Worm (Caenorhabditis elegans) whole organism, midembryonic: Measurements from ENCODE around the gene C32D5.14.

ENCODE experiments used
- T22C8.4 ChIP-seq: fragments of 200-800 bp; sonication (Bioruptor generic); IDR thresholded peaks from 2 replicates; pipeline ENCODE4 v1.3.6; 2022; ENCODE audit warnings: missing genetic modification characterization, missing compliant biosample characterization
- cog-1 ChIP-seq: sonication (generic microtip); optimal IDR thresholded peaks from 2 replicates; lab custom pipeline; 2016; ENCODE audit warnings: missing genetic modification characterization, missing compliant biosample characterization
- flt-1 ChIP-seq: fragments of 200-800 bp; sonication (Bioruptor generic); IDR thresholded peaks from 2 replicates; pipeline ENCODE4 v1.3.6; 2022; ENCODE audit warnings: missing genetic modification characterization, missing compliant biosample characterization
- klf-2 ChIP-seq: fragments of 200-800 bp; sonication (Bioruptor generic); conservative IDR thresholded peaks from 2 replicates; pipeline ENCODE4 v1.3.6; 2022; ENCODE audit warnings: missing genetic modification reagents, missing genetic modification characterization, missing compliant biosample characterization
- med-1 ChIP-seq: sonication (generic microtip); optimal IDR thresholded peaks from 2 replicates; lab custom pipeline; 2017; ENCODE audit warnings: missing genetic modification characterization, mild to moderate bottlenecking, missing compliant biosample characterization, antibody characterized with exemption, missing genetic modification reagents; ENCODE audit not compliant: insufficient read depth
- ref-1 ChIP-seq: fragments of 200-800 bp; sonication (Bioruptor generic); conservative IDR thresholded peaks from 2 replicates; pipeline ENCODE4 v1.3.6; 2022; ENCODE audit warnings: missing genetic modification reagents, missing genetic modification characterization, missing compliant biosample characterization
- tab-1 ChIP-seq: fragments of 200-800 bp; sonication (Bioruptor generic); IDR thresholded peaks from 2 replicates; pipeline ENCODE4 v1.3.6; 2022; ENCODE audit warnings: missing genetic modification characterization, missing compliant biosample characterization
- ztf-23 ChIP-seq: fragments of 200-800 bp; sonication (Bioruptor generic); IDR thresholded peaks from 2 replicates; pipeline ENCODE4 v1.3.6; 2022; ENCODE audit warnings: missing genetic modification reagents, missing genetic modification characterization, missing compliant biosample characterization
- ztf-29 ChIP-seq: fragments of 200-800 bp; sonication (Bioruptor generic); IDR thresholded peaks from 2 replicates; pipeline ENCODE4 v1.3.6; 2022; ENCODE audit warnings: missing genetic modification reagents, missing genetic modification characterization, missing compliant biosample characterization

Gene C32D5.14

DNA sequence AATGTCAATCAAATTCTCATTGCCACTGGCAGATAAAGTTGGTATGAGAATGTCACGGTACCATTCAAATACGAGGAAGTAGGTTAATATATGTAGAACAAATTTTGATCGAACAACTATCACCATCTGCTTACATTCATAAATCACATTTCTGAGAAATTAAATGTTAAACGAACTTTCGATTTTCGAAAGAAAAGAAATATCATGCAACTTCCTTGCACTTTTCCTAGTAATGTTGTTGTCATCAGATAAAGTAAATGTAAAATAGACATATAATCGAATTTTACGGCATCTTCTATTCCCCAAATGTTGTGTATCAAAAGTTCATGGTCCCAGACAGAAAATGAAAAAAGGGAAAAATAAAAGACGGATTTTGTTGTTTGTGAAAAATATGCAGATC, 23.8 kb upstream of the C32D5.14 start:
- TF ChIP-seq ref-1 (GFP tag; lab: Robert Waterston, UW) (no peak), T22C8.4 (GFP tag; lab: Robert Waterston, UW) (no peak)

DNA sequence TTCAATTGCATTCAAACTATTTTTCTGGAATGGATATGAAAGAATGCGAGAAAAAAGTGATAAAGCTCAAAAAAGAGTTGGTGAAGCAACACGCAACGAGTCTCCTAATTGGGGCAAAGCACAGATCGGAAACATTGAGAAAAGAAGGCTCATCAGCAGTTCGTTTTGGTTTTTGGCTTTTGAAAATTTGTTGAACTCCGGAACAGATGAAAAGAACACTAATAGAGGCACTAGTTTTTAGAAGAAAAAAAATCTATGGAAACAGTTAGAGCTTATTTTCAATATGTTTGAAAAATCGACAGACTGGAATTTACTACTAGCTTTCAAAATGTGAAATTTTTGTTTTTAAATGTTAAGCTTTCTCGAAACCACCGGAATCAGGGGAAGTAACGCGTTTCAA, 23.4 kb upstream of the C32D5.14 start:
- TF ChIP-seq ztf-23 (GFP tag; lab: Robert Waterston, UW) = no peak
- no peak for TF ChIP-seq ztf-29 (GFP tag; lab: Robert Waterston, UW)

DNA sequence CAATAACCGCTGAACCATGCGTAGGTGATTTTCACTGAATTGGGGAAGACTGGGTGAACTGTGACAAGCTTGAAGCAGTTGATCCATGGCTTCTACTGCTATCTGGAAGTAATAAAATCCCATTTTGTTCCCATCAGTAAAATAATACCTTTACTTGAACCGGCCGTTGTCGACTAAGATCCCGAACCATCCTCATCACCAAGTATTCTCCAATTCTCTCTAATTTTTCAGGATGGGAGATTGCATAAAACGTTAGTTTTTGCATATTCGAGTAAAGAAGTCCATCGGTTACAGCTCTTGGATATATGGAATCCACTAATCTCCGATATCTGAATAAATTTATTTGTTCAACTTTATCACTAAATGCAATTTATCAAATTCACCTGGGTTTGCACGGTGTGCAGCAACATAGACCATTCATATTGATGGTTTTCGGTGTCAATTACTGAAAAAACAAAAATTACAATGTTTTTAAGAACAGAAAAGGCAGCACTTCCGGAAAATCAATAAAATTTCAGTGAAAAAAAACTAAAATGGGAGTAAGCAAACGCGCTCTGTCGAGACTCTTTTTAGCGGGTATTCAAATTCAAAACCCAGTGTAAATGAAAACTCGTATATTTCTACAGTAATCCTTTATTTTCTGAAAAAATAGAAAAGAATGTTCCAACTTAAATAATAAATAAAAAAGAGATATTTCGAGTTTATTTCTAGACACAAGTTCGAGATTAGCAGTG, 14.5 kb upstream of the C32D5.14 start, which contains the start of gene efr-3:
Gene efr-3, minus strand, starts transcription at position 505 of the 734 bp plus-strand sequence.
- no peak for TF ChIP-seq med-1 (GFP tag; lab: Kevin White, UChicago)
- TF ChIP-seq klf-2 (GFP tag; lab: Robert Waterston, UW) = no peak
- TF ChIP-seq tab-1 (GFP tag; lab: Robert Waterston, UW) = no peak

DNA sequence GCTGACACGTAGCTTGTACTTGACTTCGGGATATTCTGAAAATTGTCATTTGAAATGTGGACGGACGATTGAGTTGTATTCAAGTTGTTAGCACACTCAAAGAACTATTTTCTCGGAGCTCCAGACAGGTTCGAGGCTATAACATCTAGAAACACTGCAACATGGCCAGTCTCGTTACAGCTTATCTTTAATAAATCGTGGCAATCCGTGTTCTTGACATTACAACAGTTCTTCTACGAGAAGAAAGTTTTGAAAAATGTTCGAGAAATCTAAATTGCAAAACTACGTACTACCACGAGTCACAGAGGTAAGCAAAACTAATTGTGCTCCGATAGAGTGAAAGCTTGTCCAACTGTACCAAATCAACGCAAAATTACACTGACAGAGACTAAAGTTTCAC, 13.2 kb upstream of the C32D5.14 start:
- no peak for TF ChIP-seq ztf-29 (GFP tag; lab: Robert Waterston, UW)
- TF ChIP-seq T22C8.4 (GFP tag; lab: Robert Waterston, UW) = no peak
- no peak for TF ChIP-seq klf-2 (GFP tag; lab: Robert Waterston, UW)
- no peak for TF ChIP-seq cog-1
- TF ChIP-seq med-1 (GFP tag; lab: Kevin White, UChicago) = no peak
- no peak for TF ChIP-seq ztf-23 (GFP tag; lab: Robert Waterston, UW)
- no peak for TF ChIP-seq ref-1 (GFP tag; lab: Robert Waterston, UW)
- no peak for TF ChIP-seq tab-1 (GFP tag; lab: Robert Waterston, UW)

DNA sequence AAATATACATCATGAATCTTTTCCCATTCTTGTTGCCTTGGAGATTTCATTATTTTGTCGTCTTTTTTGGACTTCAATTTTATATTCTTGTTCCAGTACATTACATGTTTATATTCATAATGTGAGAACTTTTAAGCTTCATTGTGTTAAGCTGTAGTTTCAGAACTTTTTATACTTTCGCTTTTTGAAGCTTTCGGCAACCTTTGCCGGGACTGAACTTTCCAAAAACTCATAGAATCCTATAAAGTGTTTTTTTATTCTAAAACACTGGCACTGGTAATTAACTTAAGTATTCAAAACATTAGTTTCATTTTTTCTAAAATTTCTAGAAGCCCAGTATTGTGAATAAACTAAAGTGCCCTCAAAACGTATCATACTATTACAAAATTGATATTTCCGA, 12.3 kb upstream of the C32D5.14 start, which contains the start of gene C32D5.4:
Gene C32D5.4, minus strand, starts transcription at position 101 of the 400 bp plus-strand sequence.
- TF ChIP-seq tab-1 (GFP tag; lab: Robert Waterston, UW) (no peak), cog-1 (no peak), ref-1 (GFP tag; lab: Robert Waterston, UW) (no peak), ztf-29 (GFP tag; lab: Robert Waterston, UW) (no peak), med-1 (GFP tag; lab: Kevin White, UChicago) (no peak), ztf-23 (GFP tag; lab: Robert Waterston, UW) (no peak), T22C8.4 (GFP tag; lab: Robert Waterston, UW) (no peak), flt-1 (GFP tag; lab: Robert Waterston, UW) (no peak), klf-2 (GFP tag; lab: Robert Waterston, UW) (no peak)

DNA sequence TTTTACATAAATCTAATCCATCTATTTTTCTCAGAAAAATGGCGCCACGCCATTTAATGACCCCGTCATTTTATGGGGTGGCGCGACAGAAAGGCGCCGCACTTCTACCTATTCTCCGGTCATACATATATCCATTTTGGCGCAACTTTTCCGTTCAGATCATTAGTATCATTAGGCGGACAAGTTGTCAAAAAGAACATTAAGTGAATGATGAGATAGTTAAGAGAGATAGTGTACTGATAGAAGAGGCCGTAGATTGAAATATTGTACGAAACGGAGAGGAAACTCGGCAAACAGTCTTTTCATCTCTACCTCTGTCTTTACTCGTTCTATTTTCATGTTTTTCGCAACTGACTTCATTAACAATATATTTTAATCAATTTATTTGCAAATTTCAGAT, 11.2 kb upstream of the C32D5.14 start, which contains the start of gene sma-6:
Gene sma-6, plus strand, starts transcription at position 399 of the 400 bp plus-strand sequence.
- TF ChIP-seq klf-2 (GFP tag; lab: Robert Waterston, UW) = no peak
- no peak for TF ChIP-seq ztf-23 (GFP tag; lab: Robert Waterston, UW)
- TF ChIP-seq med-1 (GFP tag; lab: Kevin White, UChicago) = no peak
- TF ChIP-seq ztf-29 (GFP tag; lab: Robert Waterston, UW) = no peak
- TF ChIP-seq flt-1 (GFP tag; lab: Robert Waterston, UW) = no peak
- no peak for TF ChIP-seq ref-1 (GFP tag; lab: Robert Waterston, UW)
- no peak for TF ChIP-seq T22C8.4 (GFP tag; lab: Robert Waterston, UW)
- TF ChIP-seq cog-1 = no peak
- TF ChIP-seq tab-1 (GFP tag; lab: Robert Waterston, UW) = no peak

DNA sequence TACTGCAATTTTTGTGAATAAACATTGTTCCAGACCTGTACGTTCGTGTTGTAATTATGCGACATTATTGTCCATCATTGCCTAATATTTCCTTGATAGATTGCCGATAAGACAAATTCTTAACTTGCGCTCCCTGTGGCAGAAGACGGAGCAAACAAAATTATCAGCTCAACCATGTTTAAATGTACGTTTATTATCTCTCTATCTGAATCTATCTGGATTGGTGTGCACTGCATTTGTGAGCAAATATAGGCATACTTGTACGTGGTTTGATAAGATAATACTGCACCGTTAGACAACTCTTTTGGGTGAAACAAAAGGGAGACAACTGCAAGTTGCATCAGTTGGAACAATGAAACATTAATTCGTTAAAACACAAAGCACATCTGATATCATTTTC, 8.0 kb upstream of the C32D5.14 start:
- no peak for TF ChIP-seq med-1 (GFP tag; lab: Kevin White, UChicago)

DNA sequence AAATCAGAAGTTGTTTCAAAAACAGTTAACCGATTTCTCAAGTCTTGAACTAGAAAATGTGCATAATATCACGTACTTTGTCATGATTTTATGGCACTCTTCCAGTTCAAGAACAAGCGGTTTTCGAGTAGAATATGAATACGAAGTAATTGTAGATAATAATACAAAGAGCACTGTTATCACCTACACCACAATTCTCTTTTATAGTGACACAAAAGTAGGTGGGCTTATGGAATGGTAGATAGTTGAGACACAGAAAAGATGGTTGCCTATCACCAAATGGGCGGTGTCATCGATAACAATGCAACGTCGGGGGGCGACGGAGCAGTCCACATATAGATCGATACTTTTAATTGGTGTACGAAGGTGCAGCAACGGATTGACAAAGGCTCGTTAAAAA, 6.6 kb upstream of the C32D5.14 start:
- TF ChIP-seq flt-1 (GFP tag; lab: Robert Waterston, UW) (no peak), ref-1 (GFP tag; lab: Robert Waterston, UW) (no peak), med-1 (GFP tag; lab: Kevin White, UChicago) (no peak), ztf-29 (GFP tag; lab: Robert Waterston, UW) (no peak), tab-1 (GFP tag; lab: Robert Waterston, UW) (no peak), cog-1 (no peak), ztf-23 (GFP tag; lab: Robert Waterston, UW) (no peak), klf-2 (GFP tag; lab: Robert Waterston, UW) (no peak), T22C8.4 (GFP tag; lab: Robert Waterston, UW) (no peak)

DNA sequence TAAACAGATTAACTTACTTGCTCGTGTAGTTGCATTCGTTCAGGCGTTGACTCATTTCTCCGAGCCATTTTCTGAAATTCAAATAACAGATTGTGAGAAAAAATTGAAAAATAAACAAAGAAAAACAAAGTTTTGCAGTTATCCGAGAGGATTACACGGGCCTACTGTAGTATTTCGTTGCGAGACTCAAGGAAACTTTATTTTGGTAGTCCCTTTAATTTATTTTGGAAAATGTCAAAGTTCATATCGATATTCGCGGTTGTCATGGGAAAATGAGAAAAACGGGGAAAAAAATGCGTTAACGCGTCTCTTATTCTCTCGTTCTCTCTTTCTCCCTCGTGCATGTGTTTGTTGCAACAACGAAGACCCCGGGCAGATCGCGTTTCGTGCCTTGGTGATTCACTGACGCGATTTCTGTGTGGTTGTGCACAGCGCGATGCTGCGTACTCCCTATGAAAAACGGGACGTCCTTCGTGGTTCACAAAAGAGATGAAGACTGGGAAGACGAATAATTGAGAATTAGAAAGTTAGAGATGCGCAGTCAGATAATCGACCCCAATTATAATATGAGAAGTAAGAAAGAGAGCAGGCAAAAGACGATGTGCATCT, 4.0 kb upstream of the C32D5.14 start, which contains the start of gene set-4:
Gene set-4, minus strand, starts transcription at position 120 of the 609 bp plus-strand sequence.
- TF ChIP-seq klf-2 (GFP tag; lab: Robert Waterston, UW) = no peak
- no peak for TF ChIP-seq ref-1 (GFP tag; lab: Robert Waterston, UW)
- TF ChIP-seq ztf-29 (GFP tag; lab: Robert Waterston, UW) = no peak
- TF ChIP-seq cog-1 = peak; percentile 77
- peak; percentile 52; the same call in 1 of the 2 replicates for TF ChIP-seq flt-1 (GFP tag; lab: Robert Waterston, UW)
- no peak for TF ChIP-seq tab-1 (GFP tag; lab: Robert Waterston, UW)
- TF ChIP-seq ztf-23 (GFP tag; lab: Robert Waterston, UW) = peak; percentile 67; the same call in 1 of the 2 replicates
- no peak for TF ChIP-seq T22C8.4 (GFP tag; lab: Robert Waterston, UW)
- TF ChIP-seq med-1 (GFP tag; lab: Kevin White, UChicago) = no peak
